Fruit fly (Drosophila melanogaster) whole organism: ENCODE results near the gene CG12118.

Source experiments
- psq ChIP-seq: fragments of >200 bp; optimal IDR thresholded peaks from 2 replicates; lab custom pipeline; 2017
- usp ChIP-seq: fragments of >200 bp; optimal IDR thresholded peaks from 2 replicates; lab custom pipeline; 2017; ENCODE audit warnings: missing biosample characterization, missing genetic modification characterization, mixed read lengths

DNA sequence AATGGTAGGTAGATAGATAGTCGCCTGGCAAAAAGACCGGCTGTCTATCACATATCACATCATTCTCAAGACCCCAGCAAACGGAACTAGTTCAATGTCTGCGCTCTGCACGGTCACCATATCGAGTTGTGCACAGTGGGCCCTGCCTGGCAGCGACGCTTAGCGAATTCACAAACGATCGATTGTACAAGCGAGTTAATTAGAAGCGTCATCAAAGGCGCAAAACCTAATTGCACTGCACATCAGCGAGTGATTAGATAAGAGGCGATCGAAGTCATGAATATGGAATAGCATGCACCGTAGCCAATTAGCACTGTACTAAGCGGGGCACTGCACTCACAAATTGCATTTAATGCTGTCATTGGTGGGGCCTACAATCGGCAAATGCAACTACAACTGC is 24.2 kb upstream of the CG12118 start:
- TF ChIP-seq psq (no peak), usp (GFP tag; lab: Kevin White, UChicago) (no peak)
